Fruit fly (Drosophila melanogaster) whole organism, embryonic: ENCODE data around the gene CG4004.

Source experiments
- Abd-B ChIP-seq: fragments of 200-800 bp; sonication (Bioruptor generic); optimal IDR thresholded peaks from 2 replicates; lab custom pipeline; 2018; ENCODE audit warnings: missing biosample characterization, mild to moderate bottlenecking, missing genetic modification characterization, moderate library complexity
- Aef1 ChIP-seq: fragments of 200-800 bp; sonication (Bioruptor generic); IDR thresholded peaks from 3 replicates; pipeline ENCODE4 v1.3.6; 2022; ENCODE audit warnings: missing biosample characterization, missing genetic modification characterization
- Atf-2 ChIP-seq: fragments of 200-800 bp; sonication (Bioruptor generic); optimal IDR thresholded peaks from 2 replicates; lab custom pipeline; 2016; ENCODE audit warnings: missing biosample characterization, missing genetic modification characterization
- B-H2 ChIP-seq: fragments of 200-800 bp; sonication (Bioruptor generic); optimal IDR thresholded peaks from 2 replicates; lab custom pipeline; 2018; ENCODE audit warnings: missing biosample characterization, mild to moderate bottlenecking, missing genetic modification characterization
- CG11695 ChIP-seq: fragments of 200-800 bp; sonication (Bioruptor generic); IDR thresholded peaks from 3 replicates; pipeline ENCODE4 v1.3.6; 2022; ENCODE audit warnings: missing biosample characterization, missing genetic modification characterization
- CG13287 ChIP-seq: fragments of 200-800 bp; sonication (Bioruptor generic); IDR thresholded peaks from 2 replicates; pipeline ENCODE4 v1.3.6; 2022; ENCODE audit warnings: missing biosample characterization, missing genetic modification characterization; ENCODE audit not compliant: partially characterized antibody
- CG13624 ChIP-seq: fragments of 200-800 bp; sonication (Bioruptor generic); optimal IDR thresholded peaks from 2 replicates; lab custom pipeline; 2016; ENCODE audit warnings: missing biosample characterization, missing genetic modification characterization
- CG18011 ChIP-seq: fragments of 200-800 bp; sonication (Bioruptor generic); optimal IDR thresholded peaks from 2 replicates; lab custom pipeline; 2017; ENCODE audit warnings: missing biosample characterization, missing genetic modification characterization, mild to moderate bottlenecking, moderate library complexity, missing genotype
- CG1832 ChIP-seq: fragments of 200-800 bp; sonication (Bioruptor generic); optimal IDR thresholded peaks from 2 replicates; lab custom pipeline; 2017; ENCODE audit warnings: missing biosample characterization, mild to moderate bottlenecking, missing genetic modification characterization, inconsistent platforms
- CG2712 ChIP-seq: fragments of 200-800 bp; optimal IDR thresholded peaks from 3 replicates; lab custom pipeline; 2019; ENCODE audit warnings: missing biosample characterization, mild to moderate bottlenecking, missing genetic modification characterization, moderate library complexity
- CG4707 ChIP-seq: fragments of 200-800 bp; sonication (Bioruptor generic); optimal IDR thresholded peaks from 2 replicates; lab custom pipeline; 2018; ENCODE audit warnings: missing biosample characterization, mild to moderate bottlenecking, missing genetic modification characterization, moderate library complexity
- CG5953 ChIP-seq: fragments of 200-800 bp; sonication (Bioruptor generic); IDR thresholded peaks from 2 replicates; pipeline ENCODE4 v1.3.6; 2022; ENCODE audit warnings: missing biosample characterization, missing genetic modification characterization
- CG6254 ChIP-seq: fragments of 200-800 bp; sonication (Bioruptor generic); optimal IDR thresholded peaks from 3 replicates; lab custom pipeline; 2017; ENCODE audit warnings: mild to moderate bottlenecking, missing biosample characterization, missing genetic modification reagents, missing genetic modification characterization
- CG7357 ChIP-seq: fragments of 200-800 bp; sonication (Bioruptor generic); IDR thresholded peaks from 3 replicates; pipeline ENCODE4 v1.3.6; 2022; ENCODE audit warnings: missing biosample characterization, missing genetic modification characterization
- CG7745 ChIP-seq: fragments of 200-800 bp; sonication (Bioruptor generic); optimal IDR thresholded peaks from 2 replicates; lab custom pipeline; 2018; ENCODE audit warnings: missing biosample characterization, mild to moderate bottlenecking, missing genetic modification characterization, moderate library complexity
- CG8290 ChIP-seq, 3 experiments: fragments of 200-800 bp; sonication (Bioruptor generic); optimal IDR thresholded peaks; 2 replicates each; lab custom pipeline; 2016 to 2019; ENCODE audit warnings: missing biosample characterization in 3 of 3, missing genetic modification characterization in 3 of 3, mild to moderate bottlenecking in 2 of 3, moderate library complexity in 1 of 3
- CG8478 ChIP-seq: fragments of >200 bp; optimal IDR thresholded peaks from 2 replicates; lab custom pipeline; 2018
- Camta ChIP-seq: fragments of 200-800 bp; sonication (Bioruptor generic); optimal IDR thresholded peaks from 2 replicates; lab custom pipeline; 2016; ENCODE audit warnings: missing biosample characterization, missing genetic modification characterization
- D19B ChIP-seq: fragments of 200-800 bp; sonication (Bioruptor generic); optimal IDR thresholded peaks from 2 replicates; lab custom pipeline; 2017; ENCODE audit warnings: missing biosample characterization, mild to moderate bottlenecking, missing genetic modification characterization
- Dad ChIP-seq: fragments of 200-800 bp; sonication (Bioruptor generic); optimal IDR thresholded peaks from 3 replicates; lab custom pipeline; 2016; ENCODE audit warnings: missing biosample characterization, missing genetic modification characterization
- Deaf1 ChIP-seq: fragments of 200-800 bp; optimal IDR thresholded peaks from 3 replicates; lab custom pipeline; 2019; ENCODE audit warnings: missing biosample characterization, mild to moderate bottlenecking, missing genetic modification characterization, moderate library complexity
- Dek ChIP-seq: fragments of 200-800 bp; sonication (Bioruptor generic); optimal IDR thresholded peaks from 3 replicates; lab custom pipeline; 2019; ENCODE audit warnings: missing biosample characterization, mild to moderate bottlenecking, missing genetic modification characterization, moderate library complexity
- Dfd ChIP-seq, 2 experiments: fragments of >200 bp; optimal IDR thresholded peaks; 2 replicates each; lab custom pipeline; 2017; ENCODE audit warnings: missing biosample characterization in 2 of 2, missing genetic modification characterization in 2 of 2
- HLHmδ ChIP-seq: fragments of 200-800 bp; sonication (Bioruptor generic); optimal IDR thresholded peaks from 2 replicates; lab custom pipeline; 2018; ENCODE audit warnings: missing biosample characterization, mild to moderate bottlenecking, missing genetic modification characterization, moderate library complexity
- Hmr ChIP-seq: fragments of 200-800 bp; sonication (Bioruptor generic); optimal IDR thresholded peaks from 3 replicates; lab custom pipeline; 2017; ENCODE audit warnings: mild to moderate bottlenecking, missing biosample characterization, missing genetic modification reagents, missing genetic modification characterization
- Jarid2 ChIP-seq: fragments of 200-800 bp; sonication (Bioruptor generic); optimal IDR thresholded peaks from 3 replicates; lab custom pipeline; 2017; ENCODE audit warnings: mild to moderate bottlenecking, missing biosample characterization, missing genetic modification reagents, missing genetic modification characterization
- Kr ChIP-seq: fragments of 200-800 bp; sonication (Bioruptor generic); optimal IDR thresholded peaks from 2 replicates; lab custom pipeline; 2017; ENCODE audit warnings: missing biosample characterization, mild to moderate bottlenecking, missing genetic modification characterization
- Lim3 ChIP-seq: fragments of 200-800 bp; sonication (Bioruptor generic); IDR thresholded peaks from 2 replicates; pipeline ENCODE4 v1.3.6; 2022; ENCODE audit warnings: missing biosample characterization, missing genetic modification characterization
- NfI ChIP-seq: fragments of 200-800 bp; sonication (Bioruptor generic); optimal IDR thresholded peaks from 3 replicates; lab custom pipeline; 2018; ENCODE audit warnings: missing biosample characterization, mild to moderate bottlenecking, missing genetic modification characterization, moderate library complexity
- Opbp ChIP-seq: fragments of 200-800 bp; sonication (Bioruptor generic); IDR thresholded peaks from 3 replicates; pipeline ENCODE4 v1.3.6; 2022; ENCODE audit warnings: missing biosample characterization, missing genetic modification characterization; ENCODE audit not compliant: partially characterized antibody
- Poxn ChIP-seq: fragments of 200-800 bp; sonication (Bioruptor generic); IDR thresholded peaks from 2 replicates; pipeline ENCODE4 v1.3.6; 2022; ENCODE audit warnings: missing biosample characterization, missing genetic modification characterization
- Ssrp ChIP-seq: fragments of 200-800 bp; sonication (Bioruptor generic); optimal IDR thresholded peaks from 2 replicates; lab custom pipeline; 2018; ENCODE audit warnings: missing biosample characterization, mild to moderate bottlenecking, missing genetic modification characterization, moderate library complexity
- Stat92E ChIP-seq, 3 experiments: fragments of >200 bp in 2 of 3; fragments of 200-800 bp in 1 of 3; sonication (Bioruptor generic) in 1 of 3; optimal IDR thresholded peaks; 2 replicates each; lab custom pipeline; 2017 to 2019; ENCODE audit warnings: missing biosample characterization in 3 of 3, missing genetic modification characterization in 3 of 3, mild to moderate bottlenecking in 1 of 3, moderate library complexity in 1 of 3
- Taf1 ChIP-seq: fragments of 200-800 bp; sonication (Bioruptor generic); IDR thresholded peaks from 2 replicates; pipeline ENCODE4 v1.3.6; 2022; ENCODE audit warnings: missing biosample characterization, missing genetic modification characterization
- bab2 ChIP-seq: fragments of 200-800 bp; sonication (Bioruptor generic); optimal IDR thresholded peaks from 2 replicates; lab custom pipeline; 2016; ENCODE audit warnings: missing biosample characterization, missing genetic modification characterization
- btn ChIP-seq: fragments of 200-800 bp; sonication (Bioruptor generic); optimal IDR thresholded peaks from 2 replicates; lab custom pipeline; 2016; ENCODE audit warnings: missing biosample characterization, missing genetic modification characterization
- caup ChIP-seq: fragments of 200-800 bp; sonication (Bioruptor generic); optimal IDR thresholded peaks from 3 replicates; lab custom pipeline; 2017; ENCODE audit warnings: missing biosample characterization, mild to moderate bottlenecking, missing genetic modification characterization, moderate library complexity; ENCODE audit not compliant: severe bottlenecking
- dan ChIP-seq: fragments of 200-800 bp; sonication (Bioruptor generic); IDR thresholded peaks from 2 replicates; pipeline ENCODE4 v1.3.6; 2022; ENCODE audit warnings: missing biosample characterization, missing genetic modification characterization
- eyg ChIP-seq: fragments of 200-800 bp; sonication (Bioruptor generic); optimal IDR thresholded peaks from 3 replicates; lab custom pipeline; 2016; ENCODE audit warnings: missing biosample characterization, missing genetic modification characterization
- gcm2 ChIP-seq: fragments of 200-800 bp; sonication (Bioruptor generic); optimal IDR thresholded peaks from 2 replicates; lab custom pipeline; 2016; ENCODE audit warnings: missing biosample characterization, missing genetic modification characterization
- hb ChIP-seq: fragments of 200-800 bp; sonication (Bioruptor generic); IDR thresholded peaks from 3 replicates; pipeline ENCODE4 v1.3.6; 2022; ENCODE audit warnings: missing biosample characterization, missing genetic modification characterization; ENCODE audit not compliant: partially characterized antibody
- jing ChIP-seq: fragments of 200-800 bp; sonication (Bioruptor generic); optimal IDR thresholded peaks from 2 replicates; lab custom pipeline; 2018; ENCODE audit warnings: missing biosample characterization, mild to moderate bottlenecking, missing genetic modification characterization
- lbe ChIP-seq: fragments of 200-800 bp; sonication (Bioruptor generic); optimal IDR thresholded peaks from 2 replicates; lab custom pipeline; 2016; ENCODE audit warnings: missing biosample characterization, mild to moderate bottlenecking, missing genetic modification characterization
- nom ChIP-seq: fragments of 200-800 bp; sonication (Bioruptor generic); optimal IDR thresholded peaks from 2 replicates; lab custom pipeline; 2017; ENCODE audit warnings: missing biosample characterization, missing genetic modification characterization, mild to moderate bottlenecking, moderate library complexity, missing genetic modification reagents
- pb ChIP-seq: fragments of 200-800 bp; sonication (Bioruptor generic); optimal IDR thresholded peaks from 3 replicates; lab custom pipeline; 2016; ENCODE audit warnings: missing biosample characterization, missing genetic modification characterization
- pho ChIP-seq: fragments of 200-800 bp; sonication (Bioruptor generic); optimal IDR thresholded peaks from 2 replicates; lab custom pipeline; 2016; ENCODE audit warnings: missing biosample characterization, missing genetic modification characterization
- slou ChIP-seq: fragments of 200-800 bp; sonication (Bioruptor generic); optimal IDR thresholded peaks from 3 replicates; lab custom pipeline; 2016; ENCODE audit warnings: missing biosample characterization, missing genetic modification characterization
- ssp ChIP-seq: fragments of 200-800 bp; sonication (Bioruptor generic); IDR thresholded peaks from 2 replicates; pipeline ENCODE4 v1.3.6; 2022; ENCODE audit warnings: missing biosample characterization, missing genetic modification characterization
- stc ChIP-seq: fragments of 200-800 bp; sonication (Bioruptor generic); IDR thresholded peaks from 2 replicates; pipeline ENCODE4 v1.3.6; 2022; ENCODE audit warnings: missing biosample characterization, missing genetic modification characterization
- wor ChIP-seq: fragments of 200-800 bp; sonication (Bioruptor generic); IDR thresholded peaks from 2 replicates; pipeline ENCODE4 v1.3.6; 2022; ENCODE audit warnings: missing biosample characterization, missing genetic modification characterization

CG4004 gene

DNA sequence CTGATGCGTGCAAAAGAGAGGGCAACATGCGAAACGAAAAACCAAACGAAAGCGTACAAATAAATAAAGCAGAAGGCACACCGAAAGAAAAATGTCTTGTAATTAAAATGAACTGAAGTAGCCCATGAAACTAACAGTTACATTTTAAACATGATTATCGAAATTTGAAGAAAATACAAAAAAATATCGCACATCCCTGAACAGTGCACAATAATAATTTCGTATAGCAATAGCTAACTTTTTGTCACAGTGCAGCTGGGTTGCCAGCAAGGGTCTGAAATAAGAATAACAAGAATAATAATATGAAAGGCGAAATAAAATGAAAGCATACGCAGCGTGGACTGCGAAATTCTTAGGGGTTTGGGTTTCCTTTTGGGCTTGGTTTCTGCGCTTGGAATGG lies 8.2 kb downstream of the CG4004 start (continued):
- TF ChIP-seq B-H2 (peak; percentile 94), Kr (GFP tag; lab: Kevin White, UChicago) (peak; percentile 2), Deaf1 (tag; lab: Kevin White, UChicago) (peak; percentile 88), hb (GFP tag; lab: Robert Waterston, UW) (no peak), Dad (GFP tag; lab: Kevin White, UChicago) (peak; percentile 99), lbe (GFP tag; lab: Kevin White, UChicago) (peak; percentile 99), nom (peak; percentile 99), Dfd (GFP tag; optimal IDR thresholded peaks at IDR 0.05; lab: Kevin White, UChicago) (peak in 1 of 2 experiments; percentile 73), CG6254 (GFP tag; lab: Kevin White, UChicago) (peak; percentile 96), slou (GFP tag; lab: Kevin White, UChicago) (peak; percentile 99), CG7745 (tag; lab: Kevin White, UChicago) (peak; percentile 87), btn (GFP tag; lab: Kevin White, UChicago) (peak; percentile 98), Taf1 (GFP tag; lab: Robert Waterston, UW) (peak; percentile 99), Dek (tag; lab: Kevin White, UChicago) (peak; percentile 99), wor (GFP tag; lab: Robert Waterston, UW) (peak; percentile 97), dan (GFP tag; lab: Robert Waterston, UW) (peak; percentile 98), CG1832 (GFP tag; lab: Kevin White, UChicago) (no peak), CG7357 (GFP tag; lab: Robert Waterston, UW) (peak; percentile 96), CG8478 (lab: Kevin White, UChicago) (peak; percentile 33), CG2712 (tag; lab: Kevin White, UChicago) (peak; percentile 99), caup (peak; percentile 99), jing (GFP tag; lab: Kevin White, UChicago) (peak; percentile 98), pho (GFP tag; lab: Kevin White, UChicago) (peak; percentile 99), CG13287 (no peak), D19B (GFP tag; lab: Kevin White, UChicago) (peak; percentile 96), CG18011 (peak; percentile 91), stc (GFP tag; lab: Robert Waterston, UW) (peak; percentile 98), CG11695 (peak; percentile 99), Atf-2 (GFP tag; lab: Kevin White, UChicago) (peak; percentile 99), gcm2 (peak; percentile 99), CG5953 (GFP tag; lab: Robert Waterston, UW) (peak; percentile 97), Ssrp (tag; lab: Kevin White, UChicago) (peak; percentile 99), Aef1 (GFP tag; lab: Robert Waterston, UW) (peak; percentile 99), Poxn (peak; percentile 90), Stat92E (GFP tag; optimal IDR thresholded peaks at IDR 0.05; lab: Kevin White, UChicago) (peak in 1 of 3 experiments; percentile 97), ssp (GFP tag; lab: Robert Waterston, UW) (peak; percentile 94), pb (GFP tag; lab: Kevin White, UChicago) (peak; percentile 99), eyg (GFP tag; lab: Kevin White, UChicago) (peak; percentile 99), CG13624 (peak; percentile 99), NfI (GFP tag; lab: Kevin White, UChicago) (peak; percentile 99), Camta (peak; percentile 99), CG4707 (GFP tag; lab: Kevin White, UChicago) (peak; percentile 96), Opbp (GFP tag; lab: Robert Waterston, UW) (no peak), Abd-B (GFP tag; lab: Kevin White, UChicago) (peak; percentile 99), Lim3 (GFP tag; lab: Robert Waterston, UW) (peak; percentile 95), Jarid2 (GFP tag; lab: Kevin White, UChicago) (peak; percentile 92), HLHmδ (no peak), bab2 (GFP tag; lab: Kevin White, UChicago) (peak; percentile 99), Hmr (GFP tag; lab: Kevin White, UChicago) (peak; percentile 99), CG8290 (GFP tag; optimal IDR thresholded peaks at IDR 0.05; lab: Kevin White, UChicago) (peak; percentile 98), CG8290 (tag; optimal IDR thresholded peaks at IDR 0.05; lab: Kevin White, UChicago) (peak; percentile 84 to 98)
